Fruit fly (Drosophila melanogaster) whole organism, embryonic: Measurements from ENCODE around the gene Mettl4.

Experiments
- Asciz ChIP-seq: fragments of 200-800 bp; sonication (Bioruptor generic); optimal IDR thresholded peaks from 2 replicates; lab custom pipeline; 2017; ENCODE audit warnings: missing biosample characterization, mild to moderate bottlenecking, missing genetic modification characterization, missing genetic modification reagents
- C15 ChIP-seq: fragments of 200-800 bp; sonication (Bioruptor generic); IDR thresholded peaks from 3 replicates; pipeline ENCODE4 v1.3.6; 2022; ENCODE audit warnings: missing biosample characterization, missing genetic modification characterization
- CG10267 ChIP-seq: fragments of 200-800 bp; sonication (Bioruptor generic); optimal IDR thresholded peaks from 2 replicates; lab custom pipeline; 2018; ENCODE audit warnings: missing biosample characterization, mild to moderate bottlenecking, missing genetic modification characterization, moderate library complexity
- CG11093 ChIP-seq: fragments of 200-800 bp; sonication (Bioruptor generic); IDR thresholded peaks from 3 replicates; pipeline ENCODE4 v1.3.6; 2022; ENCODE audit warnings: missing biosample characterization, missing genetic modification characterization
- CG11398 ChIP-seq: fragments of 200-800 bp; sonication (Bioruptor generic); optimal IDR thresholded peaks from 2 replicates; lab custom pipeline; 2016; ENCODE audit warnings: missing biosample characterization, missing genetic modification characterization
- CG12071 ChIP-seq: fragments of 200-800 bp; sonication (Bioruptor generic); optimal IDR thresholded peaks from 3 replicates; lab custom pipeline; 2018; ENCODE audit warnings: missing biosample characterization, mild to moderate bottlenecking, missing genetic modification characterization
- CG12219 ChIP-seq: fragments of 200-800 bp; sonication (Bioruptor generic); optimal IDR thresholded peaks from 3 replicates; lab custom pipeline; 2018; ENCODE audit warnings: missing biosample characterization, mild to moderate bottlenecking, missing genetic modification characterization
- CG15601 ChIP-seq: fragments of 200-800 bp; sonication (Bioruptor generic); optimal IDR thresholded peaks from 3 replicates; lab custom pipeline; 2019; ENCODE audit warnings: missing biosample characterization, mild to moderate bottlenecking, missing genetic modification characterization, moderate library complexity
- CG17361 ChIP-seq: fragments of 200-800 bp; sonication (Bioruptor generic); IDR thresholded peaks from 3 replicates; pipeline ENCODE4 v1.3.6; 2022; ENCODE audit warnings: missing biosample characterization, missing genetic modification characterization
- CG17912 ChIP-seq: fragments of 200-800 bp; sonication (Bioruptor generic); optimal IDR thresholded peaks from 2 replicates; lab custom pipeline; 2018; ENCODE audit warnings: missing biosample characterization, mild to moderate bottlenecking, missing genetic modification characterization
- CG1832 ChIP-seq: fragments of 200-800 bp; sonication (Bioruptor generic); optimal IDR thresholded peaks from 2 replicates; lab custom pipeline; 2017; ENCODE audit warnings: missing biosample characterization, mild to moderate bottlenecking, missing genetic modification characterization, inconsistent platforms
- CG2202 ChIP-seq: fragments of 200-800 bp; sonication (Bioruptor generic); optimal IDR thresholded peaks from 2 replicates; lab custom pipeline; 2018; ENCODE audit warnings: missing biosample characterization, mild to moderate bottlenecking, missing genetic modification characterization
- CG2889 ChIP-seq: fragments of 200-800 bp; sonication (Bioruptor generic); IDR thresholded peaks from 3 replicates; pipeline ENCODE4 v1.3.6; 2022; ENCODE audit warnings: missing biosample characterization, missing genetic modification characterization
- CG30431 ChIP-seq: fragments of 200-800 bp; sonication (Bioruptor generic); optimal IDR thresholded peaks from 2 replicates; lab custom pipeline; 2017; ENCODE audit warnings: missing biosample characterization, missing genetic modification characterization
- CG31224 ChIP-seq: fragments of 200-800 bp; sonication (Bioruptor generic); IDR thresholded peaks from 2 replicates; pipeline ENCODE4 v1.3.6; 2022; ENCODE audit warnings: missing biosample characterization, missing genetic modification characterization
- CG4404 ChIP-seq: fragments of 200-800 bp; sonication (Bioruptor generic); IDR thresholded peaks from 2 replicates; pipeline ENCODE4 v1.3.6; 2022; ENCODE audit warnings: missing biosample characterization, missing genetic modification characterization
- CG4617 ChIP-seq: fragments of 200-800 bp; sonication (Bioruptor generic); optimal IDR thresholded peaks from 3 replicates; lab custom pipeline; 2016; ENCODE audit warnings: missing biosample characterization, missing genetic modification characterization, borderline replicate concordance
- CG6854 ChIP-seq: fragments of 200-800 bp; sonication (Bioruptor generic); optimal IDR thresholded peaks from 3 replicates; lab custom pipeline; 2017; ENCODE audit warnings: missing biosample characterization, mild to moderate bottlenecking, missing genetic modification characterization
- CG8478 ChIP-seq: fragments of >200 bp; optimal IDR thresholded peaks from 2 replicates; lab custom pipeline; 2018
- CG9437 ChIP-seq: fragments of 200-800 bp; sonication (Bioruptor generic); optimal IDR thresholded peaks from 2 replicates; lab custom pipeline; 2018; ENCODE audit warnings: missing biosample characterization, mild to moderate bottlenecking, missing genetic modification characterization
- CTCF ChIP-seq: fragments of 200-800 bp; sonication (Bioruptor generic); optimal IDR thresholded peaks from 2 replicates; lab custom pipeline; 2017; ENCODE audit warnings: missing biosample characterization, mild to moderate bottlenecking, missing genetic modification characterization, moderate library complexity
- Doc2 ChIP-seq: fragments of 200-800 bp; sonication (Bioruptor generic); IDR thresholded peaks from 2 replicates; pipeline ENCODE4 v1.3.6; 2022; ENCODE audit warnings: missing biosample characterization, missing genetic modification characterization
- Ets97D ChIP-seq: fragments of 200-800 bp; sonication (Bioruptor generic); optimal IDR thresholded peaks from 3 replicates; lab custom pipeline; 2016; ENCODE audit warnings: missing biosample characterization, missing genetic modification characterization
- Gsc ChIP-seq: fragments of 200-800 bp; sonication (Bioruptor generic); IDR thresholded peaks from 2 replicates; pipeline ENCODE4 v1.3.6; 2022; ENCODE audit warnings: missing biosample characterization, missing genetic modification characterization
- HLH3B ChIP-seq: fragments of 200-800 bp; sonication (Bioruptor generic); IDR thresholded peaks from 2 replicates; pipeline ENCODE4 v1.3.6; 2022; ENCODE audit warnings: missing biosample characterization, missing genetic modification characterization
- HLH4C ChIP-seq: fragments of 200-800 bp; sonication (Bioruptor generic); IDR thresholded peaks from 3 replicates; pipeline ENCODE4 v1.3.6; 2022; ENCODE audit warnings: missing biosample characterization, missing genetic modification characterization; ENCODE audit not compliant: partially characterized antibody
- Hr78 ChIP-seq, 2 experiments: fragments of 200-800 bp in 1 of 2; fragments of >200 bp in 1 of 2; sonication (Bioruptor generic) in 1 of 2; optimal IDR thresholded peaks; 2 replicates each; lab custom pipeline; 2017 to 2019; ENCODE audit warnings: missing biosample characterization in 2 of 2, missing genetic modification characterization in 2 of 2, mild to moderate bottlenecking in 1 of 2, moderate library complexity in 1 of 2
- Meics ChIP-seq: fragments of 200-800 bp; sonication (Bioruptor generic); optimal IDR thresholded peaks from 2 replicates; lab custom pipeline; 2017; ENCODE audit warnings: missing biosample characterization, mild to moderate bottlenecking, missing genetic modification characterization
- Scr ChIP-seq: fragments of 200-800 bp; sonication (Bioruptor generic); IDR thresholded peaks from 2 replicates; pipeline ENCODE4 v1.3.6; 2022; ENCODE audit warnings: missing biosample characterization, missing genetic modification characterization; ENCODE audit not compliant: partially characterized antibody
- Sox100B ChIP-seq: fragments of 200-800 bp; sonication (Bioruptor generic); optimal IDR thresholded peaks from 3 replicates; lab custom pipeline; 2018; ENCODE audit warnings: missing biosample characterization, mild to moderate bottlenecking, missing genetic modification characterization
- Sry-δ ChIP-seq: fragments of 200-800 bp; sonication (Bioruptor generic); optimal IDR thresholded peaks from 2 replicates; lab custom pipeline; 2016; ENCODE audit warnings: missing biosample characterization, missing genetic modification characterization
- Xbp1 ChIP-seq: fragments of 200-800 bp; sonication (Bioruptor generic); optimal IDR thresholded peaks from 3 replicates; lab custom pipeline; 2016; ENCODE audit warnings: missing biosample characterization, mild to moderate bottlenecking, missing genetic modification characterization
- Xrp1 ChIP-seq: fragments of 200-800 bp; sonication (Bioruptor generic); IDR thresholded peaks from 2 replicates; pipeline ENCODE4 v1.3.6; 2022; ENCODE audit warnings: missing biosample characterization, missing genetic modification characterization
- abd-A ChIP-seq: fragments of 200-800 bp; sonication (Bioruptor generic); optimal IDR thresholded peaks from 3 replicates; lab custom pipeline; 2019; ENCODE audit warnings: missing biosample characterization, mild to moderate bottlenecking, missing genetic modification characterization, moderate library complexity
- ap ChIP-seq: fragments of 200-800 bp; sonication (Bioruptor generic); IDR thresholded peaks from 2 replicates; pipeline ENCODE4 v1.3.6; 2022; ENCODE audit warnings: missing biosample characterization, missing genetic modification characterization
- bab2 ChIP-seq: fragments of 200-800 bp; sonication (Bioruptor generic); optimal IDR thresholded peaks from 2 replicates; lab custom pipeline; 2016; ENCODE audit warnings: missing biosample characterization, missing genetic modification characterization
- cad ChIP-seq: fragments of >200 bp; optimal IDR thresholded peaks from 2 replicates; lab custom pipeline; 2017; ENCODE audit warnings: missing biosample characterization, missing genetic modification characterization
- cas ChIP-seq: fragments of 200-800 bp; sonication (Bioruptor generic); IDR thresholded peaks from 2 replicates; pipeline ENCODE4 v1.3.6; 2022; ENCODE audit warnings: missing biosample characterization, missing genetic modification characterization
- croc ChIP-seq: fragments of 200-800 bp; sonication (Bioruptor generic); conservative IDR thresholded peaks from 3 replicates; pipeline ENCODE4 v1.3.6; 2022; ENCODE audit warnings: missing biosample characterization, missing genetic modification characterization
- cwo ChIP-seq: fragments of 200-800 bp; sonication (Bioruptor generic); optimal IDR thresholded peaks from 3 replicates; lab custom pipeline; 2017; ENCODE audit warnings: missing biosample characterization, missing genetic modification characterization, mild to moderate bottlenecking, moderate library complexity, missing genetic modification reagents
- dmrt11E ChIP-seq: fragments of 200-800 bp; sonication (Bioruptor generic); optimal IDR thresholded peaks from 3 replicates; lab custom pipeline; 2018; ENCODE audit warnings: missing biosample characterization, mild to moderate bottlenecking, missing genetic modification characterization, moderate library complexity
- ems ChIP-seq: fragments of 200-800 bp; sonication (Bioruptor generic); optimal IDR thresholded peaks from 3 replicates; lab custom pipeline; 2016; ENCODE audit warnings: missing biosample characterization, missing genetic modification characterization
- fd3F ChIP-seq: fragments of 200-800 bp; sonication (Bioruptor generic); optimal IDR thresholded peaks from 2 replicates; lab custom pipeline; 2018; ENCODE audit warnings: missing biosample characterization, mild to moderate bottlenecking, missing genetic modification characterization, moderate library complexity
- gfzf ChIP-seq: fragments of 200-800 bp; sonication (Bioruptor generic); optimal IDR thresholded peaks from 2 replicates; lab custom pipeline; 2016; ENCODE audit warnings: missing biosample characterization, mild to moderate bottlenecking, missing genetic modification characterization, moderate library complexity
- grau ChIP-seq: fragments of 200-800 bp; optimal IDR thresholded peaks from 3 replicates; lab custom pipeline; 2019; ENCODE audit warnings: missing biosample characterization, mild to moderate bottlenecking, missing genetic modification characterization, moderate library complexity
- ham ChIP-seq: fragments of 200-800 bp; sonication (Bioruptor generic); IDR thresholded peaks from 2 replicates; pipeline ENCODE4 v1.3.6; 2022; ENCODE audit warnings: missing biosample characterization, missing genetic modification characterization
- lmd ChIP-seq: fragments of 200-800 bp; sonication (Bioruptor generic); IDR thresholded peaks from 2 replicates; pipeline ENCODE4 v1.3.6; 2022; ENCODE audit warnings: missing biosample characterization, missing genetic modification characterization
- nau ChIP-seq: fragments of 200-800 bp; sonication (Bioruptor generic); optimal IDR thresholded peaks from 3 replicates; lab custom pipeline; 2017; ENCODE audit warnings: missing biosample characterization, mild to moderate bottlenecking, missing genetic modification characterization, missing genetic modification reagents
- pb ChIP-seq: fragments of 200-800 bp; sonication (Bioruptor generic); optimal IDR thresholded peaks from 3 replicates; lab custom pipeline; 2016; ENCODE audit warnings: missing biosample characterization, missing genetic modification characterization
- salm ChIP-seq: fragments of 200-800 bp; sonication (Bioruptor generic); optimal IDR thresholded peaks from 2 replicates; lab custom pipeline; 2018; ENCODE audit warnings: missing biosample characterization, mild to moderate bottlenecking, missing genetic modification characterization
- sima ChIP-seq: fragments of 200-800 bp; sonication (Bioruptor generic); optimal IDR thresholded peaks from 2 replicates; lab custom pipeline; 2016; ENCODE audit warnings: missing biosample characterization, missing genetic modification characterization
- tgo ChIP-seq: fragments of 200-800 bp; sonication (Bioruptor generic); IDR thresholded peaks from 3 replicates; pipeline ENCODE4 v1.3.6; 2022; ENCODE audit warnings: missing biosample characterization, missing genetic modification characterization
- tin ChIP-seq: fragments of 200-800 bp; sonication (Bioruptor generic); optimal IDR thresholded peaks from 3 replicates; lab custom pipeline; 2016; ENCODE audit warnings: missing biosample characterization, missing genetic modification characterization

The Mettl4 gene

DNA sequence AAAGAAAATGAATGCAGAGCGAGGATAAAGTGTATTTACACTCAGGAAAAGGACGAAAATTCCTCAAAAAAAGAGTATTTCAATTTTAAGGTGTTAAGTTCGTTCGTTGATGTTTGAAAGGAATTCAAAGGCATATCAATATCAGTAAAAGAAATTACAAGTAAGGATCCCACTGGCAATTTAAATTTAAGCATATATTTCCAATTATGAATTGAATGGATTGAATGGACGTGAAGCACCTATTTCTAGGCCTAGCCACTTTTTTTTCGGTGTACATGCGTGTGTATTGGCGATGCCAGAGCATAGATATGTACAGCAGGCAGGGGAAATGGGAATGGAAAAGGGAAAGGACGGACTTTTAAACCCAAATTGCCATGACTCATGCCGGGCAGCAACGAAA, 20.4 kb downstream of the Mettl4 start (continued):
- TF ChIP-seq lmd (GFP tag; lab: Robert Waterston, UW) (peak; percentile 24), gfzf (no peak), CG4617 (GFP tag; lab: Kevin White, UChicago) (no peak), CG2202 (tag; lab: Kevin White, UChicago) (no peak), CG1832 (no peak), ap (GFP tag; lab: Robert Waterston, UW) (no peak), nau (no peak), salm (tag; lab: Kevin White, UChicago) (no peak), Xrp1 (GFP tag; lab: Robert Waterston, UW) (peak; percentile 59; the same call in 1 of the 2 replicates), CG12071 (GFP tag; lab: Kevin White, UChicago) (no peak), CG30431 (no peak), HLH3B (no peak), C15 (GFP tag; lab: Robert Waterston, UW) (no peak), CG17912 (GFP tag; lab: Kevin White, UChicago) (no peak), Sox100B (GFP tag; lab: Kevin White, UChicago) (no peak), HLH4C (GFP tag; lab: Robert Waterston, UW) (no peak), CG17361 (GFP tag; lab: Robert Waterston, UW) (peak; percentile 41; the same call in 1 of the 3 replicates), fd3F (GFP tag; lab: Kevin White, UChicago) (no peak), CG11093 (GFP tag; lab: Robert Waterston, UW) (no peak), CG31224 (no peak), cas (GFP tag; lab: Robert Waterston, UW) (no peak), Asciz (GFP tag; lab: Kevin White, UChicago) (no peak), CTCF (GFP tag; lab: Kevin White, UChicago) (no peak), tgo (GFP tag; lab: Robert Waterston, UW) (no peak), pb (GFP tag; lab: Kevin White, UChicago) (no peak), Scr (GFP tag; lab: Robert Waterston, UW) (no peak), Meics (GFP tag; lab: Kevin White, UChicago) (no peak), cwo (GFP tag; lab: Kevin White, UChicago) (no peak), Xbp1 (no peak), cad (GFP tag; lab: Kevin White, UChicago) (no peak), grau (tag; lab: Kevin White, UChicago) (peak; percentile 17), CG10267 (tag; lab: Kevin White, UChicago) (peak; percentile 53), ems (GFP tag; lab: Kevin White, UChicago) (no peak), ham (GFP tag; lab: Robert Waterston, UW) (no peak), CG11398 (GFP tag; lab: Kevin White, UChicago) (no peak), Sry-δ (GFP tag; lab: Kevin White, UChicago) (no peak), dmrt11E (peak; percentile 73), sima (GFP tag; lab: Kevin White, UChicago) (no peak), abd-A (tag; lab: Kevin White, UChicago) (no peak), bab2 (GFP tag; lab: Kevin White, UChicago) (no peak), Gsc (no peak), CG9437 (GFP tag; lab: Kevin White, UChicago) (no peak), CG8478 (no peak), CG12219 (GFP tag; lab: Kevin White, UChicago) (no peak), CG2889 (GFP tag; lab: Robert Waterston, UW) (no peak), tin (GFP tag; lab: Kevin White, UChicago) (peak; percentile 2), croc (no peak), Ets97D (GFP tag; lab: Kevin White, UChicago) (no peak), Doc2 (GFP tag; lab: Robert Waterston, UW) (no peak), CG15601 (tag; lab: Kevin White, UChicago) (no peak), CG6854 (GFP tag; lab: Kevin White, UChicago) (no peak), CG4404 (peak; percentile 61), Hr78 (GFP tag; optimal IDR thresholded peaks at IDR 0.05; lab: Kevin White, UChicago) (no peak)
